Worm (Caenorhabditis elegans): ENCODE measurements around the gene dgk-1.

Gene dgk-1

ce11 chrX:1018586-1018985 lies 27.3 kb upstream of the dgk-1 start (continued):
- TF ChIP-seq mdt-29 (GFP tag; IDR thresholded peaks at IDR 0.05): no peak
- TF ChIP-seq saeg-2 (GFP tag; IDR thresholded peaks at IDR 0.05): no peak
- TF ChIP-seq unc-130 (GFP tag; optimal IDR thresholded peaks at IDR 0.05): no peak
- TF ChIP-seq ama-1 (optimal IDR thresholded peaks at IDR 0.05): no peak
- TF ChIP-seq ceh-32 (tag; optimal IDR thresholded peaks at IDR 0.05; ENCODE audit: poor library complexity): no peak
- no peak for TF ChIP-seq nhr-76 (tag; optimal IDR thresholded peaks at IDR 0.05)

ce11 chrX:1017456-1017855 lies 26.2 kb upstream of the dgk-1 start, which contains the start of the genes F55A4.13 and nlf-1:
Gene F55A4.13 (minus strand): TSS chrX:1017556.
Gene nlf-1 (minus strand): TSS chrX:1017567.
- no peak for TF ChIP-seq sdz-12 (GFP tag; optimal IDR thresholded peaks at IDR 0.05)
- no peak for TF ChIP-seq php-3 (GFP tag; IDR thresholded peaks at IDR 0.05)
- no peak for TF ChIP-seq lin-15B (tag; optimal IDR thresholded peaks at IDR 0.05)
- no peak for TF ChIP-seq tag-97 (GFP tag; IDR thresholded peaks at IDR 0.05)
- no peak for TF ChIP-seq nhr-11 (tag; optimal IDR thresholded peaks at IDR 0.05)
- no peak for TF ChIP-seq ztf-7 (tag; optimal IDR thresholded peaks at IDR 0.05)
- TF ChIP-seq ctbp-1 (GFP tag; IDR thresholded peaks at IDR 0.05): no peak
- TF ChIP-seq snpc-4 (tag; optimal IDR thresholded peaks at IDR 0.05): no peak
- no peak for TF ChIP-seq Y105C5A.15 (GFP tag; IDR thresholded peaks at IDR 0.05)
- TF ChIP-seq nhr-111 (GFP tag; optimal IDR thresholded peaks at IDR 0.05): no peak
- TF ChIP-seq ZK337.2 (GFP tag; IDR thresholded peaks at IDR 0.05): no peak
- no peak for TF ChIP-seq D1046.2 (GFP tag; IDR thresholded peaks at IDR 0.05)
- no peak for TF ChIP-seq T20F7.1 (GFP tag; optimal IDR thresholded peaks at IDR 0.05)
- no peak for TF ChIP-seq mdt-29 (GFP tag; IDR thresholded peaks at IDR 0.05)
- no peak for TF ChIP-seq daf-12 (tag; optimal IDR thresholded peaks at IDR 0.05)
- no peak for TF ChIP-seq zip-11 (GFP tag; IDR thresholded peaks at IDR 0.05)
- TF ChIP-seq mdl-1 (tag; optimal IDR thresholded peaks at IDR 0.05): no peak

- TF ChIP-seq T20F7.1 (GFP tag; optimal IDR thresholded peaks at IDR 0.05) (no peak), unc-39 (tag; optimal IDR thresholded peaks at IDR 0.05) (no peak), ces-1 (GFP tag; optimal IDR thresholded peaks at IDR 0.05) (peak; percentile 36), lin-38 (GFP tag; IDR thresholded peaks at IDR 0.05) (no peak), dmd-6 (GFP tag; IDR thresholded peaks at IDR 0.05) (no peak), hlh-11 (tag; optimal IDR thresholded peaks at IDR 0.05) (no peak), hif-1 (tag; optimal IDR thresholded peaks at IDR 0.05) (no peak), mxl-3 (GFP tag; optimal IDR thresholded peaks at IDR 0.05) (no peak), nhr-48 (tag; optimal IDR thresholded peaks at IDR 0.05) (no peak), Y105C5A.15 (GFP tag; IDR thresholded peaks at IDR 0.05) (no peak), fkh-10 (GFP tag; optimal IDR thresholded peaks at IDR 0.05) (peak; percentile 89), egl-27 (tag; optimal IDR thresholded peaks at IDR 0.05) (no peak), jun-1 (tag; optimal IDR thresholded peaks at IDR 0.05) (no peak), ctbp-1 (GFP tag; IDR thresholded peaks at IDR 0.05) (peak; percentile 41; the same call in 1 of the 2 replicates)
Measured at ce11 chrX:1014708-1015107, 23.5 kb upstream of the dgk-1 start.

- peak; percentile 65 for TF ChIP-seq ama-1 (optimal IDR thresholded peaks at IDR 0.05)
- TF ChIP-seq pqm-1 (tag; optimal IDR thresholded peaks at IDR 0.05): no peak
- no peak; the same call in 1 of the 2 replicates for TF ChIP-seq T26A8.4 (GFP tag; IDR thresholded peaks at IDR 0.05)
- no peak for TF ChIP-seq ZK546.5 (tag; optimal IDR thresholded peaks at IDR 0.05)
- no peak for TF ChIP-seq rbr-2 (tag; optimal IDR thresholded peaks at IDR 0.05)
- TF ChIP-seq R02D3.7 (tag; optimal IDR thresholded peaks at IDR 0.05): no peak
- TF ChIP-seq mxl-2 (GFP tag; conservative IDR thresholded peaks at IDR 0.05): no peak
- TF ChIP-seq spr-1 (tag; optimal IDR thresholded peaks at IDR 0.05): no peak
- no peak for TF ChIP-seq egl-27 (tag; optimal IDR thresholded peaks at IDR 0.05)
- TF ChIP-seq lin-15B (tag; optimal IDR thresholded peaks at IDR 0.05): no peak
- TF ChIP-seq daf-12 (tag; optimal IDR thresholded peaks at IDR 0.05): no peak
- no peak for TF ChIP-seq nhr-41 (GFP tag; IDR thresholded peaks at IDR 0.05)
- TF ChIP-seq mxl-3 (GFP tag; optimal IDR thresholded peaks at IDR 0.05): no peak
- TF ChIP-seq lir-3 (tag; optimal IDR thresholded peaks at IDR 0.05): no peak
- TF ChIP-seq pha-4 (GFP tag; IDR thresholded peaks at IDR 0.05): peak; percentile 40; the same call in 1 of the 2 replicates
- TF ChIP-seq pha-4 (tag; optimal IDR thresholded peaks at IDR 0.05): no peak
- no peak for TF ChIP-seq F10B5.3 (tag; optimal IDR thresholded peaks at IDR 0.05)
- no peak for TF ChIP-seq lin-1 (GFP tag; IDR thresholded peaks at IDR 0.05)
- no peak for TF ChIP-seq ceh-62 (tag; optimal IDR thresholded peaks at IDR 0.05)
- TF ChIP-seq tag-97 (GFP tag; IDR thresholded peaks at IDR 0.05): no peak
- peak; percentile 58; the same call in 1 of the 2 replicates for TF ChIP-seq saeg-2 (GFP tag; IDR thresholded peaks at IDR 0.05)
Measured at ce11 chrX:1012385-1012866, 21.2 kb upstream of the dgk-1 start.

Measured in whole organism, L4 larva.